Fruit fly (Drosophila melanogaster) whole organism, prepupa: Measurements from ENCODE around the gene Ube4B.

Source experiments
- CG8632 ChIP-seq: fragments of 200-800 bp; sonication (Bioruptor generic); optimal IDR thresholded peaks from 3 replicates; lab custom pipeline; 2016; ENCODE audit warnings: missing biosample characterization, missing genetic modification characterization
- Smox ChIP-seq: fragments of 200-800 bp; sonication (Bioruptor generic); optimal IDR thresholded peaks from 3 replicates; lab custom pipeline; 2016; ENCODE audit warnings: missing biosample characterization, missing genetic modification characterization
- Sox15 ChIP-seq: fragments of 200-800 bp; sonication (Bioruptor generic); optimal IDR thresholded peaks from 3 replicates; lab custom pipeline; 2016; ENCODE audit warnings: missing biosample characterization, missing genetic modification characterization

dm6 chr2L:12978486-12978885 is 40.7 kb downstream of the Ube4B start, which contains the start of gene Vha68-3:
- TF ChIP-seq CG8632 (GFP tag; lab: Kevin White, UChicago) (no peak), Sox15 (GFP tag; lab: Kevin White, UChicago) (no peak), Smox (GFP tag; lab: Kevin White, UChicago) (no peak)
